Worm (Caenorhabditis elegans) whole organism, dauer: ENCODE measurements around the gene C15H11.11.

ENCODE experiments used
- unc-62 ChIP-seq: sonication (generic microtip); optimal IDR thresholded peaks from 2 replicates; lab custom pipeline; 2017; ENCODE audit warnings: missing biosample characterization, missing genetic modification reagents, missing genetic modification characterization

C15H11.11 gene

DNA sequence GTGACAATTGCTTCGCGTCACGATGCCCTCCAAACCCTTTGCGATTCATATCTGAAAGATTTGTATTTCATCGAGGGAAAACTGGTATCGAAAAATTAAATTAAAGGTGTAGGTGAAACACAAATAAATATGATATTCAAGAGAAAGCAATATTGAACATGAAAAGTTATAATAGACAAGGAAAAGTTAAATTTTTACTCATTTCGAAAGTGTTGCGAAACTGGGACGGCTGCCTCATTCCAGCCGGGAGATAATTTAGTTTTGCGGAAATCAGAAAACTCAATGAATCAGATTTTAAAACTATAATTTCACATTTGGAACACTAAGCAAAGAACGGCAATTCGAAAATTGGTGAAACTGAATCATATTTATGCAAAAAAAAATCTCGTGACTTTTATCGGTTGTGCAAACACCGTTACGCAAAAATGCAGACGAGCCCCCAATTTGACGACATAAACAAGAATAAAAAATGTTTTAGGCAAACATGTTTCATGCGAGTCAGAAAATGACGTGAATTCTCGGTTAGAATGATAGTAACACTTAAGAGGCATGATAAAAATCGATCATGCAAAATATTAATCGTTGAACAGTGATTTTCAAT is at the start of gene C15H11.11, which contains the start of gene nxf-1:
Gene C15H11.11 (plus strand): TSS at position 536 of the 601 bp plus-strand sequence.
Gene nxf-1 (minus strand): TSS at position 51 of the 601 bp plus-strand sequence.
- no peak for TF ChIP-seq unc-62 (GFP tag; lab: Kevin White, UChicago)

- TF ChIP-seq unc-62 (GFP tag; lab: Kevin White, UChicago) = no peak
Observed at ce11 chrV:14366487-14366962, 48.8 kb upstream of the C15H11.11 start.

- TF ChIP-seq unc-62 (GFP tag; lab: Kevin White, UChicago) = no peak
Observed at ce11 chrV:14368272-14369052, 46.8 kb upstream of the C15H11.11 start.

DNA sequence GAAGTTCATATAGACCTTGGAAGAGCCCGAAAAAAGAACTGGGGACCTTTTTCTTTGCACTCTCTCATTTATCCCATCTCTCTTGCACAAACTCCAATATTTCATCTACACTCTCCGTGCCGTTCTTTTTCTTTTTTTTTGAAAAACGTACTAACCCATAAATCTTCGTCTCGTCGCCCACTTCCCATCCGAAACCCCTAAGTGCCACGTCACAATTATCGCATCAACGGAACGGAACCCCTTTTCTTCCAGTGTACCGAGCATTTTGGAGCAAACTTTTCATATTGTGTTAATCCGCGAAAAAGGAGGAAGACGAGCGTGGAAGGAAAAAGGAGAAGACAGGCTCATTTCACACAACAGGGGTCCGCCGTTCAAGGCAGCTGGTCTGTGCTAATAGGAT is 45.9 kb upstream of the C15H11.11 start:
- no peak for TF ChIP-seq unc-62 (GFP tag; lab: Kevin White, UChicago)

DNA sequence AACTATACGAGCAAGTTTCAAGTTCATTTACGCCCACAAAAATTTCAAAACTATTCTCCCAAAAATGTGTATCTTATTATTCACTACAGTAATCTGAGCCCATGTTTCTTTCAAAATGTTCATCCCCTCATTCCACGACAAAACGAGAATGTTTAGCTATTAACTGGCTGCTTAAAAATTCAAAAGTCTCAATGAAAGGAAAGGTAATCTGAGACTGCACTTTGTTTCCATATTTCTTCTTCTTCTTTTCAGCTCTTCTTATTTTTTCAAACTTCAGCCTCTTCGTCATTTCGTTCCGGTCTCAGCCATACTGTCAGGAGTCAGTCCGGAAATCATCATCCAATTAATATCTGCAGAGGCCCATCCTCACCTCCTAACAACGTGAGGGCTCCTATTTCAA is 42.5 kb upstream of the C15H11.11 start, which contains the start of gene unc-39:
Gene unc-39 (plus strand): TSS at position 301 of the 400 bp plus-strand sequence.
- no peak for TF ChIP-seq unc-62 (GFP tag; lab: Kevin White, UChicago)

DNA sequence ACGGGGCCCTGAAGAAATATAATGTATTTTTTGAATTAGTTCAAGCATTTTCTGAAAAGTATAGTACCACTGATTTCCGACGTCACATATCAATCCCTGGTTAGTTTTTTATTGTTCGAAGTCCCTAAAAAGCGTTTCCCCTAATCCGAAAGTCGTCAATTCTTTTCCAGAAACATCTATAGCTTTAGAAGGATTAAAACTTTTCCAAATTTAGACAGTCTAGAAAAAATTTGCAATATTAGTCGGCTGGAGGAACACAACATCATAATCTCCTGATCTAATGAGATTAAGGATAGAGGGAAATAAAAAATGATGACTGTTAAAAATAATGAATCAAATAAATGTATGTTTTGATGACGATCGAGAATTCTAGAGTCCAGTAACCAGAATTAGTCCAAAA is 37.2 kb upstream of the C15H11.11 start:
- TF ChIP-seq unc-62 (GFP tag; lab: Kevin White, UChicago) = no peak

- TF ChIP-seq unc-62 (GFP tag; lab: Kevin White, UChicago) = no peak
Observed at ce11 chrV:14378986-14379385, 36.3 kb upstream of the C15H11.11 start, which contains the start of gene npr-43. Gene npr-43 (minus strand): TSS chrV:14379086.

DNA sequence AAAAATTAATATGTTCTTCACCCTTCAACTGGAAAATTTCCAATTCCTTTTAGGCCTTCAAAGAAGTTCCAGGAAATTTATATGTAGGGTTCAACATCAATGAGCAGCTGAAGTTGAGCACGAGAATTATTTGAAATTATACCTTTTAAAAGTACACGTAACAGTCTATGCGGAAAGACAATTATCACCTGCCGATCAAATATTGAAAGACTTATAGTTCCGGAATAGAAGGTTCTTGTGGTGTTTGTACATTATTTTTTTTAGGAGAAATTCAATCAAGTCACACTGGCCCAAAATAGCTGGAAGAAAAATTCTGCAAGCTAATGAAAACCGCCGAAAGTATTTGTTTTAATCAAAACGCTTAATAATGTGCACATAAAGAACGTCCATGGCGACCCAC is 35.1 kb upstream of the C15H11.11 start:
- TF ChIP-seq unc-62 (GFP tag; lab: Kevin White, UChicago) = no peak

ce11 chrV:14391830-14392229 is 23.5 kb upstream of the C15H11.11 start, which contains the start of gene C15H11.10:
Gene C15H11.10 (plus strand): TSS chrV:14392130.
- no peak for TF ChIP-seq unc-62 (GFP tag; lab: Kevin White, UChicago)

ce11 chrV:14393504-14393903 is 21.8 kb upstream of the C15H11.11 start, which contains the start of gene C15H11.1:
Gene C15H11.1 (plus strand): TSS chrV:14393804.
- no peak for TF ChIP-seq unc-62 (GFP tag; lab: Kevin White, UChicago)

DNA sequence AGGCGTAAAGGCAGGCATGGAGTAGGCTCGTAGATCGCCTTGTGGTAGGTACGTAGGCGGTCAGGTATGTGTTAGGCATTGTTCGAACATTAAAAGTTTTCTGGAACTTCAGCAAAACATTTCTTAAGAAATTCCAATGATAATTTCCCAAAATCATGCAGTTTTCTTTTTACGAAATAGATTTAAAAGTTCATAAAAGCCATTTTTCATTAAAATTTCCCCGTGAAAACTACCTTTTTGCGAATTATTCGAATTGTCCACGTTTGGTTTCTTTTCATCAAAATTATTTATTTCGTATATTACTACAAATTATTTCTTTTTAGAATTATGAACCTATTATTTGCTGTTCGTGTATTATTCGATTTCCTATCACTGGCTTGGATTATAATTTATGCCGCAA is 20.6 kb upstream of the C15H11.11 start, which contains the start of gene C15H11.13:
Gene C15H11.13 (plus strand): TSS at position 301 of the 400 bp plus-strand sequence.
- TF ChIP-seq unc-62 (GFP tag; lab: Kevin White, UChicago) = no peak

- no peak for TF ChIP-seq unc-62 (GFP tag; lab: Kevin White, UChicago)
Observed at ce11 chrV:14396123-14396669, 19.1 kb upstream of the C15H11.11 start.

DNA sequence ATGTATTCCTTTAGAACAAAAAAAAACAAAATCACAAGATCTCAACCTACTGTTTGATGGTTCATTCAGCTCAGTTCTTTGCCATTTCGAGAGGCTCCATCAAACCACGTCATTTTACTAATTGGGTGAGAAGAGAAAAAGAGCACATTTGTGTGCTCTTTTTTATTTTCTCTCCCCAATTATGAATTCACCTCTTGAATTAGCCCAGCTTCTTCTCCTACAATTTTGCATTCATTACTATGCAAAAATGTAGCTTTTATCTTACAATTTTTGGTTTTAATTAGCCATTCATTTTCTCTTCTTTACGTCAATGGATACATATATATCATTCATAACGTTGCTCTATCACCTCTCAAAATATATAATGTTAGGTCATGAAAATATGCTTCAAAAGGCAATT is 9.7 kb upstream of the C15H11.11 start:
- no peak for TF ChIP-seq unc-62 (GFP tag; lab: Kevin White, UChicago)

DNA sequence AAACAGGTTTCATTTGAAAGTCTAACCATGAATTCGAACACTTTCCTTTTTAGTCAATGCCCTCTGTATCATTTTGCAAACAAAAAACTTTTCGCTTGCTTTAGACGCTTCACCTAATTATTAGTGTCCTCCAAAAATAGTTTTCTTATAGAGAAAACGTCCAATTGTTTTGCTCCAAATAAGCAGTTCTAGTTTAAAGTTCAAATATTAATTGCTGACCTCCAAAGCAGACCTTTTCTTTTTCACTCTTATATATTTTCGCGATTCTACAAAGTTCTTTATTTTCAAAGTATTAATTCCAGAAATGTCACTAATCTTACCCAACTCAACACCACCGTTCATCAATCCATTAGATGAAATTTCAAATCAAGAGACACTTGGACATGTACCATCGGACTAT is 6.5 kb upstream of the C15H11.11 start, which contains the start of gene gnrr-2:
Gene gnrr-2 (plus strand): TSS at position 301 of the 400 bp plus-strand sequence.
- no peak for TF ChIP-seq unc-62 (GFP tag; lab: Kevin White, UChicago)

DNA sequence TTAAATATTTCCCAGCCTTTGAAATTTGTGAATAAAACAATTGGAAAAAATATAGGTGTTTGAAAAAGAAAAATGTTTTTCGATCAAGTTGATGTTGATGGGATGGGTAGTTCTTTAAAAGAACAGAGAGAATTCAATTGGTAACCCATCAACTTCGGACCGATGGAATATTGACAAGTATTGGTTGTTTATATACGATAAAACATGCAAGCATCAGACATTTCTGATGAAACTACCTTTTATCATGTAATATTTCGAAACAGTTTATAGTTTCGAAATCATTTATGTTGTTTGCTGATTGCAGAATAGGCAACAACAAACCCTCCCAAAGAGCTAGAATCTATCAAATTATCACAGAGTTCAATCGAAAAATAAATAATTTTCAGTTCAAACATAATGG is 5.4 kb upstream of the C15H11.11 start:
- TF ChIP-seq unc-62 (GFP tag; lab: Kevin White, UChicago) = no peak

DNA sequence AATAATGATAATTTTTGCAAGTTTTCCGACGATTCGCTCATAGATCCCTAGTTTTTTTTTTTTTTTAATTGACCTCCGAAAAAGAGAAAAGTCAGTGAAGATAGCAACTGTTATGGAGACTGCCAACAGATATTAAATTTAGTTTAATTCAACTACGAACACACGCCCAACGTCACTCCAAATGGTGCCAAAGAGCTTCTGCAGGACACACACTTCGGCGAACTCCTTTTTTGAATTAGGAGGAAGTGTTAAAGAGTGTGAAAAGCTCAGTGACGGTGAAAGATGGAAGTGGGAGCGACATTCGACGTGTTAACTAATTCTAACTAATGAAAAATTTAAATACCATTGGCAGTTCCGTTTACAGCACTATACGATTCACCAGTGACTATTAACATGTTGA is 3.3 kb upstream of the C15H11.11 start:
- TF ChIP-seq unc-62 (GFP tag; lab: Kevin White, UChicago) = no peak
